Fruit fly (Drosophila melanogaster) whole organism, prepupa: ENCODE data around the gene CG3558.

ENCODE experiments used
- Blimp-1 ChIP-seq: fragments of 200-800 bp; sonication (Bioruptor generic); optimal IDR thresholded peaks from 3 replicates; lab custom pipeline; 2017; ENCODE audit warnings: missing biosample characterization, missing genetic modification characterization, mild to moderate bottlenecking, moderate library complexity, missing genetic modification reagents
- CG10631 ChIP-seq: fragments of 200-800 bp; sonication (Bioruptor generic); optimal IDR thresholded peaks from 2 replicates; lab custom pipeline; 2016; ENCODE audit warnings: missing biosample characterization, missing genetic modification characterization
- CG10669 ChIP-seq: fragments of 200-800 bp; sonication (Bioruptor generic); optimal IDR thresholded peaks from 3 replicates; lab custom pipeline; 2018; ENCODE audit warnings: missing biosample characterization, mild to moderate bottlenecking, missing genetic modification characterization, moderate library complexity
- CG11294 ChIP-seq: fragments of 200-800 bp; sonication (Bioruptor generic); IDR thresholded peaks from 2 replicates; pipeline ENCODE4 v1.3.6; 2022; ENCODE audit warnings: missing biosample characterization, missing genetic modification characterization
- CG11902 ChIP-seq: fragments of 200-800 bp; sonication (Bioruptor generic); optimal IDR thresholded peaks from 3 replicates; lab custom pipeline; 2016; ENCODE audit warnings: missing biosample characterization, missing genetic modification characterization
- CG15336 ChIP-seq: fragments of 200-800 bp; sonication (Bioruptor generic); IDR thresholded peaks from 2 replicates; pipeline ENCODE4 v1.3.6; 2022; ENCODE audit warnings: missing biosample characterization, missing genetic modification characterization
- CG1621 ChIP-seq: fragments of 200-800 bp; sonication (Bioruptor generic); optimal IDR thresholded peaks from 3 replicates; lab custom pipeline; 2018; ENCODE audit warnings: missing biosample characterization, mild to moderate bottlenecking, missing genetic modification characterization
- CG16779 ChIP-seq: fragments of 200-800 bp; sonication (Bioruptor generic); optimal IDR thresholded peaks from 3 replicates; lab custom pipeline; 2017; ENCODE audit warnings: missing biosample characterization, mild to moderate bottlenecking, missing genetic modification characterization
- CG3032 ChIP-seq: fragments of 200-800 bp; optimal IDR thresholded peaks from 2 replicates; lab custom pipeline; 2019; ENCODE audit warnings: missing biosample characterization, mild to moderate bottlenecking, missing genetic modification characterization, moderate library complexity
- CG31627 ChIP-seq: fragments of 200-800 bp; sonication (Bioruptor generic); optimal IDR thresholded peaks from 3 replicates; lab custom pipeline; 2016; ENCODE audit warnings: missing biosample characterization, missing genetic modification characterization
- CG32006 ChIP-seq: fragments of 200-800 bp; sonication (Bioruptor generic); optimal IDR thresholded peaks from 3 replicates; lab custom pipeline; 2017; ENCODE audit warnings: missing biosample characterization, mild to moderate bottlenecking, missing genetic modification characterization
- CG34406 ChIP-seq: fragments of 200-800 bp; sonication (Bioruptor generic); optimal IDR thresholded peaks from 3 replicates; lab custom pipeline; 2016; ENCODE audit warnings: missing biosample characterization, missing genetic modification characterization
- CG3919 ChIP-seq: fragments of 200-800 bp; sonication (Bioruptor generic); optimal IDR thresholded peaks from 3 replicates; lab custom pipeline; 2016; ENCODE audit warnings: missing biosample characterization, missing genetic modification characterization
- CG4318 ChIP-seq: fragments of 200-800 bp; sonication (Bioruptor generic); optimal IDR thresholded peaks from 3 replicates; lab custom pipeline; 2017; ENCODE audit warnings: missing biosample characterization, mild to moderate bottlenecking, missing genetic modification characterization
- CG6163 ChIP-seq: fragments of 200-800 bp; sonication (Bioruptor generic); IDR thresholded peaks from 3 replicates; pipeline ENCODE4 v1.3.6; 2022; ENCODE audit warnings: missing biosample characterization, missing genetic modification characterization
- CG6792 ChIP-seq: fragments of 200-800 bp; sonication (Bioruptor generic); optimal IDR thresholded peaks from 3 replicates; lab custom pipeline; 2016; ENCODE audit warnings: missing biosample characterization, missing genetic modification characterization
- CG6854 ChIP-seq: fragments of 200-800 bp; sonication (Bioruptor generic); optimal IDR thresholded peaks from 2 replicates; lab custom pipeline; 2017; ENCODE audit warnings: missing biosample characterization, mild to moderate bottlenecking, missing genetic modification characterization
- CG7368 ChIP-seq: fragments of 200-800 bp; sonication (Bioruptor generic); optimal IDR thresholded peaks from 3 replicates; lab custom pipeline; 2016; ENCODE audit warnings: missing biosample characterization, missing genetic modification characterization
- CG8119 ChIP-seq: fragments of 200-800 bp; sonication (Bioruptor generic); IDR thresholded peaks from 3 replicates; pipeline ENCODE4 v1.3.6; 2022; ENCODE audit warnings: missing biosample characterization, missing genetic modification characterization
- CG8319 ChIP-seq: fragments of 200-800 bp; sonication (Bioruptor generic); optimal IDR thresholded peaks from 3 replicates; lab custom pipeline; 2016; ENCODE audit warnings: missing biosample characterization, missing genetic modification characterization
- CG8632 ChIP-seq: fragments of 200-800 bp; sonication (Bioruptor generic); optimal IDR thresholded peaks from 3 replicates; lab custom pipeline; 2016; ENCODE audit warnings: missing biosample characterization, missing genetic modification characterization
- Eip75B ChIP-seq: fragments of 200-800 bp; sonication (Bioruptor generic); optimal IDR thresholded peaks from 3 replicates; lab custom pipeline; 2016; ENCODE audit warnings: missing biosample characterization, missing genetic modification characterization
- Eip78C ChIP-seq: fragments of 200-800 bp; sonication (Bioruptor generic); peaks from one replicate; lab custom pipeline; 2016; ENCODE audit warnings: missing biosample characterization, missing genetic modification characterization
- Ets21C ChIP-seq: fragments of 200-800 bp; sonication (Bioruptor generic); optimal IDR thresholded peaks from 3 replicates; lab custom pipeline; 2016; ENCODE audit warnings: missing biosample characterization, missing genetic modification characterization
- Gug ChIP-seq: fragments of 200-800 bp; sonication (Bioruptor generic); IDR thresholded peaks from 2 replicates; pipeline ENCODE4 v1.3.6; 2022; ENCODE audit warnings: missing biosample characterization, missing genetic modification characterization
- Hr38 ChIP-seq: sonication (Bioruptor generic); optimal IDR thresholded peaks from 2 replicates; lab custom pipeline; 2016; ENCODE audit warnings: missing biosample characterization, missing genetic modification characterization
- Hr39 ChIP-seq: fragments of 200-800 bp; sonication (Bioruptor generic); optimal IDR thresholded peaks from 2 replicates; lab custom pipeline; 2016; ENCODE audit warnings: missing biosample characterization, missing genetic modification characterization
- Lpt ChIP-seq: fragments of 200-800 bp; sonication (Bioruptor generic); optimal IDR thresholded peaks from 3 replicates; lab custom pipeline; 2016; ENCODE audit warnings: missing biosample characterization, missing genetic modification characterization
- Met ChIP-seq: fragments of 200-800 bp; sonication (Bioruptor generic); optimal IDR thresholded peaks from 3 replicates; lab custom pipeline; 2016; ENCODE audit warnings: missing biosample characterization, missing genetic modification characterization
- OdsH ChIP-seq: fragments of 200-800 bp; sonication (Bioruptor generic); optimal IDR thresholded peaks from 3 replicates; lab custom pipeline; 2016; ENCODE audit warnings: missing biosample characterization, missing genetic modification characterization
- Smox ChIP-seq: fragments of 200-800 bp; sonication (Bioruptor generic); optimal IDR thresholded peaks from 3 replicates; lab custom pipeline; 2016; ENCODE audit warnings: missing biosample characterization, missing genetic modification characterization
- Sox102F ChIP-seq: fragments of 200-800 bp; sonication (Bioruptor generic); optimal IDR thresholded peaks from 2 replicates; lab custom pipeline; 2016; ENCODE audit warnings: missing biosample characterization, mild to moderate bottlenecking, missing genetic modification characterization
- Sox14 ChIP-seq: fragments of 200-800 bp; sonication (Bioruptor generic); optimal IDR thresholded peaks from 3 replicates; lab custom pipeline; 2016; ENCODE audit warnings: missing biosample characterization, missing genetic modification characterization
- Sox15 ChIP-seq: fragments of 200-800 bp; sonication (Bioruptor generic); optimal IDR thresholded peaks from 3 replicates; lab custom pipeline; 2016; ENCODE audit warnings: missing biosample characterization, missing genetic modification characterization
- achi ChIP-seq: fragments of 200-800 bp; sonication (Bioruptor generic); optimal IDR thresholded peaks from 3 replicates; lab custom pipeline; 2016; ENCODE audit warnings: missing biosample characterization, missing genetic modification characterization
- dac ChIP-seq: fragments of 200-800 bp; sonication (Bioruptor generic); optimal IDR thresholded peaks from 2 replicates; lab custom pipeline; 2017; ENCODE audit warnings: missing biosample characterization, mild to moderate bottlenecking, missing genetic modification characterization
- dsx ChIP-seq: fragments of 200-800 bp; optimal IDR thresholded peaks from 3 replicates; lab custom pipeline; 2019; ENCODE audit warnings: missing biosample characterization, mild to moderate bottlenecking, missing genetic modification characterization, moderate library complexity; ENCODE audit not compliant: poor library complexity, severe bottlenecking
- eg ChIP-seq: fragments of 200-800 bp; sonication (Bioruptor generic); IDR thresholded peaks from 3 replicates; pipeline ENCODE4 v1.3.6; 2022; ENCODE audit warnings: missing biosample characterization, missing genetic modification characterization
- esn ChIP-seq: fragments of 200-800 bp; sonication (Bioruptor generic); optimal IDR thresholded peaks from 2 replicates; lab custom pipeline; 2016; ENCODE audit warnings: missing biosample characterization, mild to moderate bottlenecking, missing genetic modification characterization, moderate library complexity
- fd59A ChIP-seq: fragments of 200-800 bp; sonication (Bioruptor generic); optimal IDR thresholded peaks from 2 replicates; lab custom pipeline; 2017; ENCODE audit warnings: missing biosample characterization, mild to moderate bottlenecking, missing genetic modification characterization, missing genetic modification reagents
- fd85E ChIP-seq: fragments of 200-800 bp; sonication (Bioruptor generic); optimal IDR thresholded peaks from 3 replicates; lab custom pipeline; 2016; ENCODE audit warnings: missing biosample characterization, missing genetic modification characterization
- fkh ChIP-seq: fragments of 200-800 bp; sonication (Bioruptor generic); optimal IDR thresholded peaks from 3 replicates; lab custom pipeline; 2017; ENCODE audit warnings: missing biosample characterization, mild to moderate bottlenecking, missing genetic modification characterization, moderate library complexity
- lz ChIP-seq: fragments of 200-800 bp; sonication (Bioruptor generic); optimal IDR thresholded peaks from 3 replicates; lab custom pipeline; 2016; ENCODE audit warnings: missing biosample characterization, missing genetic modification characterization
- net ChIP-seq: fragments of 200-800 bp; sonication (Bioruptor generic); optimal IDR thresholded peaks from 3 replicates; lab custom pipeline; 2016; ENCODE audit warnings: missing biosample characterization, missing genetic modification characterization
- pdm3 ChIP-seq: fragments of 200-800 bp; sonication (Bioruptor generic); optimal IDR thresholded peaks from 3 replicates; lab custom pipeline; 2016; ENCODE audit warnings: missing biosample characterization, missing genetic modification characterization
- salr ChIP-seq, 2 experiments: fragments of 200-800 bp; sonication (Bioruptor generic); optimal IDR thresholded peaks; 3 replicates each; lab custom pipeline; 2016 to 2018; ENCODE audit warnings: missing biosample characterization in 2 of 2, missing genetic modification characterization in 2 of 2, mild to moderate bottlenecking in 1 of 2
- spab ChIP-seq: fragments of 200-800 bp; sonication (Bioruptor generic); optimal IDR thresholded peaks from 2 replicates; lab custom pipeline; 2017; ENCODE audit warnings: missing biosample characterization, mild to moderate bottlenecking, missing genetic modification characterization, missing genetic modification reagents
- ss ChIP-seq, 2 experiments: fragments of 200-800 bp; sonication (Bioruptor generic); optimal IDR thresholded peaks; 2 replicates in 1 of 2; 3 replicates in 1 of 2; lab custom pipeline; 2017 to 2018; ENCODE audit warnings: mild to moderate bottlenecking in 2 of 2, missing biosample characterization in 2 of 2, missing genetic modification characterization in 2 of 2, moderate library complexity in 1 of 2
- topi ChIP-seq: fragments of 200-800 bp; sonication (Bioruptor generic); optimal IDR thresholded peaks from 3 replicates; lab custom pipeline; 2016; ENCODE audit warnings: missing biosample characterization, missing genetic modification characterization

Gene CG3558

DNA sequence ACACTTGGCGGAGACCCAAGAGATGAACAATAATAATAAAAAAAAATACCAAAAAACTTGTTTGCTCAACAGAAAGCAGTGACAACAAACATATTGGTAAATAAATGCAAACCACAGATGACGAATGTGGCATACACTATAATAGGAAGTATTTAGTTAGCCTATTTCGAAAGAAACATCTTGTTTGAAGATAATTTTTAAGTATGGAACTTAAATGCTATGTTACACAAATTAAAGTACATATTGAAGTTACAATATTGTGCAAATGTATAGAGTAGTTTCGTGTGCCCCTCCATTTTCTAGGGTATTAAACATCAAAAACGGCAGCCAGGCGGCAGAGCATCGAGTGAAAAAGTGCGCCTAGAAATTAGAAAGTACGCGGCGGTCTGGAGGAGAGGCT, 10.7 kb downstream of the CG3558 start (continued):
- TF ChIP-seq ss (GFP tag; optimal IDR thresholded peaks at IDR 0.05; lab: Kevin White, UChicago): no peak
- TF ChIP-seq dac (GFP tag; lab: Kevin White, UChicago): peak; percentile 69
- peak; percentile 63 for TF ChIP-seq Gug
- TF ChIP-seq fkh (GFP tag; lab: Kevin White, UChicago): peak; percentile 7
- TF ChIP-seq CG10669 (GFP tag; lab: Kevin White, UChicago): no peak
- no peak for TF ChIP-seq Blimp-1 (GFP tag; lab: Kevin White, UChicago)
- TF ChIP-seq Ets21C: no peak
- TF ChIP-seq Lpt (GFP tag; lab: Kevin White, UChicago): peak; percentile 11
- TF ChIP-seq CG3919 (GFP tag; lab: Kevin White, UChicago): peak; percentile 46
- TF ChIP-seq CG6163 (GFP tag; lab: Robert Waterston, UW): peak; percentile 80
- peak; percentile 25 for TF ChIP-seq Sox14 (GFP tag; lab: Kevin White, UChicago)
- peak; percentile 28 for TF ChIP-seq net
- TF ChIP-seq CG8119 (GFP tag; lab: Robert Waterston, UW): peak; percentile 93
- peak; percentile 93 for TF ChIP-seq CG15336
- no peak for TF ChIP-seq Hr39 (GFP tag; lab: Kevin White, UChicago)
- TF ChIP-seq CG7368 (GFP tag; lab: Kevin White, UChicago): peak; percentile 22

DNA sequence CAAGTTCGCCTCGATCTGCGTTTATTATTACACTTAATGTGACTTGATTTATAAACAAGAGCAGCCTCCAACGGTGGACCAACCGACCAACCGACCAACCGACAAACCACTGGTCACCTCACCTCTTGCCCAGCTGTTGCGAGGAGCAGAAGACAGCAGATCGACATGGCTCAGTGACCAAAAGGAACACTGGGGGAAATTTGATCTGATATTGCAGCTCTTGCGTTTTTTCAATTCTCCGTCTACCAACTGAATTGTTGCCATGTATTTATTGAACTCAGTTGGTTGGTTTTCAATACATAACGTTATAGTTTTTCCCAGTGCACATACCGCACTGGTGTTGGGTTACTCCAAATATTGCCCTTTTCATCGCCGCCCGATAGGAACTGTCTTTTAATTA, 11.9 kb downstream of the CG3558 start:
- TF ChIP-seq Eip78C (GFP tag; lab: Kevin White, UChicago): peak; percentile 83
- peak; percentile 19 for TF ChIP-seq Sox14 (GFP tag; lab: Kevin White, UChicago)
- TF ChIP-seq net: peak; percentile 27
- peak; percentile 19 for TF ChIP-seq achi (GFP tag; lab: Kevin White, UChicago)
- no peak for TF ChIP-seq Hr38 (GFP tag; lab: Kevin White, UChicago)
- peak; percentile 59 for TF ChIP-seq Met (GFP tag; lab: Kevin White, UChicago)
- no peak for TF ChIP-seq eg (GFP tag; lab: Robert Waterston, UW)
- peak; percentile 22 for TF ChIP-seq CG6854 (GFP tag; lab: Kevin White, UChicago)
- TF ChIP-seq Sox15: peak; percentile 2
- no peak for TF ChIP-seq fd85E (GFP tag; lab: Kevin White, UChicago)
- peak; percentile 63 for TF ChIP-seq Eip75B (GFP tag; lab: Kevin White, UChicago)
- TF ChIP-seq Smox (GFP tag; lab: Kevin White, UChicago): peak; percentile 55
- TF ChIP-seq lz (GFP tag; lab: Kevin White, UChicago): peak; percentile 28
- no peak for TF ChIP-seq fkh (GFP tag; lab: Kevin White, UChicago)
- TF ChIP-seq ss (GFP tag; optimal IDR thresholded peaks at IDR 0.05; lab: Kevin White, UChicago): peak; percentile 27 to 38
- peak; percentile 66 for TF ChIP-seq CG6163 (GFP tag; lab: Robert Waterston, UW)
- peak; percentile 29 for TF ChIP-seq topi
- no peak for TF ChIP-seq CG16779 (tag; lab: Kevin White, UChicago)
- peak; percentile 11 for TF ChIP-seq CG11902 (GFP tag; lab: Kevin White, UChicago)
- TF ChIP-seq Blimp-1 (GFP tag; lab: Kevin White, UChicago): no peak
- TF ChIP-seq salr (GFP tag; optimal IDR thresholded peaks at IDR 0.05; lab: Kevin White, UChicago): peak in 1 of 2 experiments; percentile 31
- no peak for TF ChIP-seq CG4318
- peak; percentile 51 for TF ChIP-seq Sox102F (GFP tag; lab: Kevin White, UChicago)
- peak; percentile 17 for TF ChIP-seq spab
- peak; percentile 53 for TF ChIP-seq CG6792 (GFP tag; lab: Kevin White, UChicago)
- peak; percentile 65 for TF ChIP-seq CG3919 (GFP tag; lab: Kevin White, UChicago)
- TF ChIP-seq dsx: peak; percentile 41
- TF ChIP-seq CG8632 (GFP tag; lab: Kevin White, UChicago): no peak
- peak; percentile 3 for TF ChIP-seq CG32006 (GFP tag; lab: Kevin White, UChicago)
- peak; percentile 37 for TF ChIP-seq fd59A (GFP tag; lab: Kevin White, UChicago)
- peak; percentile 52 for TF ChIP-seq Hr39 (GFP tag; lab: Kevin White, UChicago)
- peak; percentile 22 for TF ChIP-seq CG3032
- peak; percentile 58 for TF ChIP-seq CG34406 (GFP tag; lab: Kevin White, UChicago)
- peak; percentile 36 for TF ChIP-seq OdsH (GFP tag; lab: Kevin White, UChicago)
- TF ChIP-seq CG10669 (GFP tag; lab: Kevin White, UChicago): peak; percentile 22
- TF ChIP-seq CG15336: no peak
- TF ChIP-seq CG10631 (GFP tag; lab: Kevin White, UChicago): peak; percentile 52
- TF ChIP-seq dac (GFP tag; lab: Kevin White, UChicago): no peak
- no peak for TF ChIP-seq CG8319 (GFP tag; lab: Kevin White, UChicago)
- TF ChIP-seq CG31627: peak; percentile 47
- TF ChIP-seq CG1621 (tag; lab: Kevin White, UChicago): peak; percentile 15
- no peak for TF ChIP-seq CG11294
- peak; percentile 23 for TF ChIP-seq pdm3 (GFP tag; lab: Kevin White, UChicago)
- TF ChIP-seq esn (GFP tag; lab: Kevin White, UChicago): peak; percentile 76
